Fruit fly (Drosophila melanogaster) S2 (cell line): ENCODE results near the gene CG33098.

ENCODE experiments used
- CG8478 ChIP-seq: fragments of >200 bp; optimal IDR thresholded peaks from 2 replicates; lab custom pipeline; 2018
- CTCF ChIP-seq, 2 experiments: fragments of >200 bp; optimal IDR thresholded peaks; 2 replicates each; lab custom pipeline; 2018

DNA sequence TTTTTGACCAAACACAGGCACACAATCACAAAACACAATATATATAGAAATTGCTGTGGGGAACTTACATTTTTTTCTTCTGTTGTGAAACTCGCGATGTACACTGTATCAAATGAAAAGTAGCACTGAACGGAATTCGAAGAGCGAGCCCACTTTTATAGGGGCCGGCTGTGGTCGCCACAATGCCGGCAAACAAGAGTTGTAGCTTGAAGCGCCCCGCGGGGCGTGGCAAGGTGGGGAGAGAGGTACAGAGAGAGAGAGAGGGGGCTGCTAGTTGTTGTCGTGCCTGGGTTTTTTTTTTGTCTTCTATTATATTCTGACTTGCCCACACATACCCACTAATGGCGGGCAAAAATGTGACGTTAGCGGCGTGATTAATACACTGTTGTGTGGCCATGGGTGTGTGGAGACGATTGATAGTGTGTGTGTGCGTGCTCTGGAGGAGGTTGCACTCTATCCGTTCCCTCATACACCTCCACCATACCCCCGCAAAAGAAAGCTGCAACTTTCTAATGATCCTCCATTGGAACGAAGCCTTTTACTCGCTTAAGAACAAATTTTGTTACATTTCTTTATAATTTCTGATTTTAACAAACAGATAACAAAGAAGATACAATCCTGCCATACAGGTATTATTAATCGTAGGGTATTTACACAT, 17.7 kb upstream of the CG33098 start, which contains the start of gene GstD1:
- TF ChIP-seq CTCF (optimal IDR thresholded peaks at IDR 0.05; lab: Kevin White, UChicago): no peak
- no peak for TF ChIP-seq CG8478 (lab: Kevin White, UChicago)
